Fruit fly (Drosophila melanogaster) whole organism: ENCODE data around the gene CG18081.

Source experiments
- CG8478 ChIP-seq: fragments of >200 bp; optimal IDR thresholded peaks from 2 replicates; lab custom pipeline; 2018; ENCODE audit warnings: inconsistent platforms
- Dll ChIP-seq: fragments of >200 bp; optimal IDR thresholded peaks from 2 replicates; lab custom pipeline; 2017
- EcR ChIP-seq, 2 experiments: fragments of >200 bp; optimal IDR thresholded peaks; 2 replicates each; lab custom pipeline; 2017; ENCODE audit warnings: missing biosample characterization in 2 of 2, missing genetic modification characterization in 2 of 2, missing genetic modification reagents in 2 of 2
- pan ChIP-seq: fragments of >200 bp; optimal IDR thresholded peaks from 2 replicates; lab custom pipeline; 2017
- psq ChIP-seq: fragments of >200 bp; optimal IDR thresholded peaks from 2 replicates; lab custom pipeline; 2017
- usp ChIP-seq: fragments of >200 bp; optimal IDR thresholded peaks from 2 replicates; lab custom pipeline; 2017; ENCODE audit warnings: missing biosample characterization, missing genetic modification characterization, mixed read lengths

CG18081 gene

dm6 chr3L:15787406-15787805, 47.8 kb downstream of the CG18081 start:
- TF ChIP-seq CG8478 (lab: Kevin White, UChicago) (no peak), EcR (GFP tag; optimal IDR thresholded peaks at IDR 0.05; lab: Kevin White, UChicago) (no peak), Dll (no peak), usp (no peak), psq (no peak), pan (no peak)

dm6 chr3L:15785368-15785767, 49.8 kb downstream of the CG18081 start:
- TF ChIP-seq pan (no peak), CG8478 (lab: Kevin White, UChicago) (no peak), EcR (GFP tag; optimal IDR thresholded peaks at IDR 0.05; lab: Kevin White, UChicago) (no peak), psq (no peak), Dll (no peak), usp (no peak)
